Worm (Caenorhabditis elegans) whole organism, L4 larva: Measurements from ENCODE around the gene pdfr-1.

ENCODE experiments used
- D1046.2 ChIP-seq: fragments of 200-800 bp; sonication (Bioruptor generic); IDR thresholded peaks from 2 replicates; pipeline ENCODE4 v1.3.6; 2022; ENCODE audit warnings: missing genetic modification characterization, missing compliant biosample characterization
- F26F4.8 ChIP-seq: fragments of 200-800 bp; sonication (Bioruptor generic); conservative IDR thresholded peaks from 2 replicates; pipeline ENCODE4 v1.3.6; 2022; ENCODE audit warnings: missing genetic modification characterization, missing compliant biosample characterization
- T20F7.1 ChIP-seq: fragments of 200-800 bp; sonication (Bioruptor generic); optimal IDR thresholded peaks from 2 replicates; lab custom pipeline; 2018; ENCODE audit warnings: mild to moderate bottlenecking, missing genetic modification characterization, missing compliant biosample characterization
- Y105C5A.15 ChIP-seq: fragments of 200-800 bp; sonication (Bioruptor generic); IDR thresholded peaks from 2 replicates; pipeline ENCODE4 v1.3.6; 2022; ENCODE audit warnings: missing genetic modification characterization, missing compliant biosample characterization
- Y5F2A.4 ChIP-seq: fragments of 200-800 bp; sonication (Bioruptor generic); optimal IDR thresholded peaks from 2 replicates; lab custom pipeline; 2018; ENCODE audit warnings: mild to moderate bottlenecking, missing genetic modification characterization, missing compliant biosample characterization
- aly-2 ChIP-seq: sonication (generic microtip); optimal IDR thresholded peaks from 2 replicates; lab custom pipeline; 2018; ENCODE audit warnings: missing biosample characterization, missing genetic modification characterization
- ama-1 ChIP-seq: fragments of 150-350 bp; optimal IDR thresholded peaks from 2 replicates; lab custom pipeline; 2014; ENCODE audit warnings: inconsistent platforms, mixed read lengths
- cey-2 ChIP-seq: sonication (generic microtip); optimal IDR thresholded peaks from 3 replicates; lab custom pipeline; 2017; ENCODE audit warnings: missing genetic modification characterization, mild to moderate bottlenecking, missing compliant biosample characterization, antibody characterized with exemption, borderline replicate concordance; ENCODE audit not compliant: insufficient read depth
- daf-12 ChIP-seq: fragments of 150-350 bp; optimal IDR thresholded peaks from 2 replicates; lab custom pipeline; 2014; ENCODE audit warnings: missing biosample characterization, missing genetic modification reagents, missing genetic modification characterization
- daf-19 ChIP-seq: fragments of 200-800 bp; sonication (Bioruptor generic); conservative IDR thresholded peaks from 2 replicates; pipeline ENCODE4 v1.3.6; 2022; ENCODE audit warnings: missing genetic modification characterization, missing compliant biosample characterization
- dve-1 ChIP-seq: sonication (generic microtip); optimal IDR thresholded peaks from 2 replicates; lab custom pipeline; 2017; ENCODE audit warnings: antibody characterized with exemption, mild to moderate bottlenecking, missing genetic modification characterization, missing compliant biosample characterization; ENCODE audit not compliant: insufficient read depth
- egl-43 ChIP-seq: fragments of 200-800 bp; sonication (Bioruptor generic); IDR thresholded peaks from 2 replicates; pipeline ENCODE4 v1.3.6; 2022; ENCODE audit warnings: missing genetic modification reagents, missing genetic modification characterization, missing compliant biosample characterization
- fos-1 ChIP-seq: fragments of 150-350 bp; optimal IDR thresholded peaks from 2 replicates; lab custom pipeline; 2014; ENCODE audit warnings: missing biosample characterization, missing genetic modification characterization
- gei-8 ChIP-seq: fragments of 200-800 bp; sonication (Bioruptor generic); optimal IDR thresholded peaks from 2 replicates; lab custom pipeline; 2018; ENCODE audit warnings: mild to moderate bottlenecking, missing genetic modification characterization, missing compliant biosample characterization
- hif-1 ChIP-seq, 2 experiments: sonication (generic microtip); optimal IDR thresholded peaks; 2 replicates each; lab custom pipeline; 2016 to 2017; ENCODE audit warnings: missing compliant biosample characterization in 2 of 2, missing genetic modification characterization in 2 of 2, missing genetic modification reagents in 2 of 2, missing genotype in 2 of 2, mild to moderate bottlenecking in 1 of 2
- hlh-11 ChIP-seq: fragments of 200-800 bp; sonication (Bioruptor generic); optimal IDR thresholded peaks from 2 replicates; lab custom pipeline; 2018; ENCODE audit warnings: mild to moderate bottlenecking, missing genetic modification characterization, missing compliant biosample characterization
- hlh-30 ChIP-seq: sonication (generic microtip); optimal IDR thresholded peaks from 2 replicates; lab custom pipeline; 2017; ENCODE audit warnings: antibody characterized with exemption, mild to moderate bottlenecking, missing genetic modification characterization, missing compliant biosample characterization; ENCODE audit not compliant: insufficient read depth
- lim-7 ChIP-seq: fragments of 200-800 bp; sonication (Bioruptor generic); IDR thresholded peaks from 2 replicates; pipeline ENCODE4 v1.3.6; 2022; ENCODE audit warnings: missing genetic modification characterization, missing compliant biosample characterization
- lin-1 ChIP-seq: fragments of 200-800 bp; sonication (Bioruptor generic); IDR thresholded peaks from 2 replicates; pipeline ENCODE4 v1.3.6; 2022; ENCODE audit warnings: missing genetic modification reagents, missing genetic modification characterization, missing compliant biosample characterization
- lin-15B ChIP-seq: fragments of 150-350 bp; sonication (generic microtip); optimal IDR thresholded peaks from 3 replicates; lab custom pipeline; 2014; ENCODE audit warnings: missing biosample characterization, missing genetic modification characterization
- lin-38 ChIP-seq: fragments of 200-800 bp; sonication (Bioruptor generic); IDR thresholded peaks from 2 replicates; pipeline ENCODE4 v1.3.6; 2022; ENCODE audit warnings: missing genetic modification reagents, missing genetic modification characterization, missing compliant biosample characterization
- madf-5 ChIP-seq, 2 experiments: fragments of 200-800 bp; sonication (Bioruptor generic); IDR thresholded peaks; 2 replicates each; pipeline ENCODE4 v1.3.6; 2022; ENCODE audit warnings: missing compliant biosample characterization in 2 of 2, missing genetic modification characterization in 2 of 2
- mep-1 ChIP-seq: fragments of 150-350 bp; sonication (generic microtip); optimal IDR thresholded peaks from 3 replicates; lab custom pipeline; 2014; ENCODE audit warnings: missing biosample characterization, missing genetic modification characterization
- mes-2 ChIP-seq: sonication (generic microtip); optimal IDR thresholded peaks from 2 replicates; lab custom pipeline; 2016; ENCODE audit warnings: missing genotype, mild to moderate bottlenecking, missing genetic modification characterization, missing compliant biosample characterization; ENCODE audit not compliant: poor library complexity, severe bottlenecking
- nhr-10 ChIP-seq: fragments of 150-350 bp; optimal IDR thresholded peaks from 2 replicates; lab custom pipeline; 2014; ENCODE audit warnings: missing biosample characterization, missing genetic modification characterization
- nhr-102 ChIP-seq: sonication (generic microtip); optimal IDR thresholded peaks from 2 replicates; lab custom pipeline; 2016; ENCODE audit warnings: mild to moderate bottlenecking, missing genetic modification characterization, moderate library complexity, missing compliant biosample characterization
- nhr-11 ChIP-seq: fragments of 150-350 bp; optimal IDR thresholded peaks from 2 replicates; lab custom pipeline; 2014; ENCODE audit warnings: missing biosample characterization, missing genetic modification characterization
- nhr-111 ChIP-seq: fragments of 200-800 bp; sonication (Bioruptor generic); optimal IDR thresholded peaks from 2 replicates; lab custom pipeline; 2018; ENCODE audit warnings: mild to moderate bottlenecking, missing genetic modification characterization, missing compliant biosample characterization
- nhr-237 ChIP-seq: sonication (generic microtip); optimal IDR thresholded peaks from 2 replicates; lab custom pipeline; 2017; ENCODE audit warnings: missing biosample characterization, missing genetic modification characterization
- nhr-25 ChIP-seq: sonication (generic microtip); optimal IDR thresholded peaks from 2 replicates; lab custom pipeline; 2017; ENCODE audit warnings: missing genetic modification characterization, mild to moderate bottlenecking, missing compliant biosample characterization, antibody characterized with exemption, moderate library complexity, borderline replicate concordance; ENCODE audit not compliant: insufficient read depth
- nhr-42 ChIP-seq: fragments of 200-800 bp; sonication (Bioruptor generic); IDR thresholded peaks from 2 replicates; pipeline ENCODE4 v1.3.6; 2022; ENCODE audit warnings: missing genetic modification characterization, missing compliant biosample characterization
- nhr-48 ChIP-seq: sonication (generic microtip); optimal IDR thresholded peaks from 2 replicates; lab custom pipeline; 2016; ENCODE audit warnings: mild to moderate bottlenecking, missing genetic modification characterization, missing compliant biosample characterization
- nhr-6 ChIP-seq: fragments of 150-350 bp; optimal IDR thresholded peaks from 2 replicates; lab custom pipeline; 2014; ENCODE audit warnings: missing biosample characterization, missing genetic modification characterization
- nhr-77 ChIP-seq: fragments of 150-350 bp; optimal IDR thresholded peaks from 2 replicates; lab custom pipeline; 2014; ENCODE audit warnings: missing biosample characterization, missing genetic modification characterization
- pha-4 ChIP-seq, 2 experiments: fragments of 150-350 bp in 1 of 2; fragments of 200-800 bp in 1 of 2; sonication (Bioruptor generic) in 1 of 2; IDR thresholded peaks in 1 of 2; optimal IDR thresholded peaks in 1 of 2; 2 replicates each; pipeline versions ENCODE4 v1.3.6 to Lab custom; 2014 to 2022; ENCODE audit warnings: missing genetic modification characterization in 2 of 2, missing genetic modification reagents in 2 of 2, missing biosample characterization in 1 of 2, missing compliant biosample characterization in 1 of 2
- saeg-2 ChIP-seq: fragments of 200-800 bp; sonication (Bioruptor generic); IDR thresholded peaks from 2 replicates; pipeline ENCODE4 v1.3.6; 2022; ENCODE audit warnings: missing genetic modification reagents, missing genetic modification characterization, missing compliant biosample characterization
- sdz-12 ChIP-seq: fragments of 200-800 bp; sonication (Bioruptor generic); optimal IDR thresholded peaks from 2 replicates; lab custom pipeline; 2018; ENCODE audit warnings: mild to moderate bottlenecking, missing genetic modification characterization, missing compliant biosample characterization
- set-16 ChIP-seq: fragments of 200-800 bp; sonication (Bioruptor generic); IDR thresholded peaks from 2 replicates; pipeline ENCODE4 v1.3.6; 2022; ENCODE audit warnings: missing genetic modification reagents, missing genetic modification characterization, missing compliant biosample characterization
- spr-1 ChIP-seq: sonication (generic microtip); optimal IDR thresholded peaks from 2 replicates; lab custom pipeline; 2016; ENCODE audit warnings: mild to moderate bottlenecking, missing genetic modification characterization, missing compliant biosample characterization
- unc-130 ChIP-seq: sonication (generic microtip); optimal IDR thresholded peaks from 2 replicates; lab custom pipeline; 2016; ENCODE audit warnings: missing genetic modification reagents, missing genetic modification characterization, missing compliant biosample characterization
- unc-62 ChIP-seq, 3 experiments: fragments of 150-350 bp in 1 of 3; sonication (generic microtip); optimal IDR thresholded peaks in 2 of 3; peaks in 1 of 3; 1 replicate in 1 of 3; 2 replicates in 2 of 3; lab custom pipeline; 2014 to 2017; ENCODE audit warnings: missing biosample characterization in 3 of 3, missing genetic modification characterization in 3 of 3, missing genetic modification reagents in 3 of 3, missing genotype in 1 of 3
- zfp-3 ChIP-seq: fragments of 200-800 bp; sonication (Bioruptor generic); conservative IDR thresholded peaks from 2 replicates; pipeline ENCODE4 v1.3.6; 2022; ENCODE audit warnings: missing genetic modification reagents, missing genetic modification characterization, missing compliant biosample characterization

Gene pdfr-1

ce11 chrIII:6606022-6606467 lies 45.8 kb downstream of the pdfr-1 start (continued):
- TF ChIP-seq spr-1 (tag; lab: Kevin White, UChicago), result peak; percentile 57
- TF ChIP-seq nhr-237 (tag; lab: Kevin White, UChicago), result no peak
- peak in 1 of 2 experiments; percentile 75 for TF ChIP-seq hif-1 (tag; optimal IDR thresholded peaks at IDR 0.05; lab: Kevin White, UChicago)
- TF ChIP-seq dve-1 (tag; lab: Kevin White, UChicago), result peak; percentile 86
- TF ChIP-seq nhr-48, result peak; percentile 62
- no peak; the same call in 1 of the 2 replicates for TF ChIP-seq D1046.2
- TF ChIP-seq hlh-11 (tag; lab: Kevin White, UChicago), result peak; percentile 86
- TF ChIP-seq zfp-3 (GFP tag; lab: Robert Waterston, UW), result peak; percentile 82
- TF ChIP-seq nhr-77 (tag; lab: Kevin White, UChicago), result peak; percentile 44
- TF ChIP-seq mep-1 (tag; lab: Kevin White, UChicago), result peak; percentile 87
- peak; percentile 95 for TF ChIP-seq hlh-30
- TF ChIP-seq daf-12, result no peak
- peak; percentile 95 for TF ChIP-seq ama-1 (lab: Kevin White, UChicago)
- TF ChIP-seq lim-7 (GFP tag; lab: Robert Waterston, UW), result peak; percentile 54; the same call in 1 of the 2 replicates
- TF ChIP-seq lin-15B (tag; lab: Kevin White, UChicago), result no peak
- TF ChIP-seq egl-43 (GFP tag; lab: Robert Waterston, UW), result peak; percentile 65; the same call in 1 of the 2 replicates
- TF ChIP-seq Y5F2A.4, result no peak
- peak; percentile 47 for TF ChIP-seq nhr-6 (tag; lab: Kevin White, UChicago)
- TF ChIP-seq nhr-102 (tag; lab: Kevin White, UChicago), result peak; percentile 63
- peak; percentile 72 for TF ChIP-seq lin-1 (GFP tag; lab: Robert Waterston, UW)
- TF ChIP-seq nhr-25, result peak; percentile 69
- TF ChIP-seq set-16, result 0 out of 2 replicates have a peak, but pooled peaks have one; percentile 24
- TF ChIP-seq nhr-111 (GFP tag; lab: Kevin White, UChicago), result peak; percentile 49
- peak; percentile 63; the same call in 1 of the 2 replicates for TF ChIP-seq saeg-2
- peak; percentile 86 for TF ChIP-seq mes-2 (tag; lab: Kevin White, UChicago)
- peak; percentile 67 for TF ChIP-seq T20F7.1 (GFP tag; lab: Kevin White, UChicago)
- TF ChIP-seq Y105C5A.15 (GFP tag; lab: Robert Waterston, UW), result 0 out of 2 replicates have a peak, but pooled peaks have one; percentile 44
- TF ChIP-seq F26F4.8 (GFP tag; lab: Robert Waterston, UW), result no peak
- peak; percentile 29 for TF ChIP-seq nhr-11 (tag; lab: Kevin White, UChicago)
- peak; percentile 83 for TF ChIP-seq lin-38 (GFP tag; lab: Robert Waterston, UW)
- TF ChIP-seq nhr-10 (tag; lab: Kevin White, UChicago), result no peak
- 0 out of 4 replicates have a peak, but pooled peaks have one; percentile 21 to 57 for TF ChIP-seq madf-5 (GFP tag; IDR thresholded peaks at IDR 0.05; lab: Robert Waterston, UW)
- peak; percentile 63; the same call in 1 of the 2 replicates for TF ChIP-seq nhr-42
- no peak for TF ChIP-seq fos-1 (tag; lab: Kevin White, UChicago)
- TF ChIP-seq sdz-12 (GFP tag; lab: Kevin White, UChicago), result peak; percentile 54
- TF ChIP-seq cey-2, result peak; percentile 7
- peak; percentile 86 for TF ChIP-seq pha-4 (GFP tag; IDR thresholded peaks at IDR 0.05; lab: Robert Waterston, UW)
- no peak for TF ChIP-seq pha-4 (tag; optimal IDR thresholded peaks at IDR 0.05; lab: Kevin White, UChicago)
- no peak for TF ChIP-seq aly-2 (tag; lab: Kevin White, UChicago)
- TF ChIP-seq daf-19 (GFP tag; lab: Robert Waterston, UW), result 0 out of 2 replicates have a peak, but pooled peaks have one; percentile 66
- TF ChIP-seq unc-62 (GFP tag; optimal IDR thresholded peaks at IDR 0.05 in 1 of 2; lab: Kevin White, UChicago), result peak in 1 of 2 experiments; percentile 92
- TF ChIP-seq unc-62 (tag; optimal IDR thresholded peaks at IDR 0.05; lab: Kevin White, UChicago), result no peak
- peak; percentile 30 for TF ChIP-seq gei-8 (GFP tag; lab: Kevin White, UChicago)
- peak; percentile 52 for TF ChIP-seq unc-130 (GFP tag; lab: Kevin White, UChicago)
- TF ChIP-seq, all 104 proteins: peak for 59
